Fruit fly (Drosophila melanogaster): ENCODE measurements around the gene nAChRalpha1.

The nAChRalpha1 gene

dm6 chr3R:24457057-24457456, at the start of gene nAChRalpha1:
Gene nAChRalpha1 (minus strand): TSS chr3R:24457157.
- TF ChIP-seq ey (GFP tag; optimal IDR thresholded peaks at IDR 0.05), result no peak
- no peak for TF ChIP-seq CG32264 (GFP tag; optimal IDR thresholded peaks at IDR 0.05)
- TF ChIP-seq Mio (GFP tag; optimal IDR thresholded peaks at IDR 0.05), result no peak
- no peak for TF ChIP-seq Hr83 (GFP tag; optimal IDR thresholded peaks at IDR 0.05; ENCODE audit: poor library complexity, severe bottlenecking)
- no peak for TF ChIP-seq h (GFP tag; optimal IDR thresholded peaks at IDR 0.05)
- TF ChIP-seq fru (GFP tag; optimal IDR thresholded peaks at IDR 0.05), result no peak
- no peak for TF ChIP-seq lola (GFP tag; optimal IDR thresholded peaks at IDR 0.05)
- TF ChIP-seq Abd-B (GFP tag; optimal IDR thresholded peaks at IDR 0.05), result no peak
- no peak for TF ChIP-seq Vsx2 (GFP tag; optimal IDR thresholded peaks at IDR 0.05; ENCODE audit: partially characterized antibody)

- no peak for TF ChIP-seq Myc (optimal IDR thresholded peaks at IDR 0.05)
- no peak for TF ChIP-seq Hr83 (GFP tag; optimal IDR thresholded peaks at IDR 0.05; ENCODE audit: poor library complexity, severe bottlenecking)
- no peak for TF ChIP-seq CrebA (GFP tag; optimal IDR thresholded peaks at IDR 0.05; ENCODE audit: borderline replicate concordance)
- TF ChIP-seq Hr78 (GFP tag; optimal IDR thresholded peaks at IDR 0.05), result no peak
- no peak for TF ChIP-seq dl (GFP tag; optimal IDR thresholded peaks at IDR 0.05; ENCODE audit: insufficient read depth in 1 of 2, partially characterized antibody in 2 of 2)
- TF ChIP-seq OdsH (GFP tag; optimal IDR thresholded peaks at IDR 0.05), result no peak
- TF ChIP-seq sage (GFP tag; optimal IDR thresholded peaks at IDR 0.05), result no peak
- no peak for TF ChIP-seq psq (GFP tag; optimal IDR thresholded peaks at IDR 0.05)
- no peak for TF ChIP-seq jim (GFP tag; optimal IDR thresholded peaks at IDR 0.05)
- TF ChIP-seq Dif (GFP tag; optimal IDR thresholded peaks at IDR 0.05; ENCODE audit: partially characterized antibody), result no peak
- TF ChIP-seq Hnf4 (GFP tag; optimal IDR thresholded peaks at IDR 0.05), result no peak
- no peak for TF ChIP-seq sv (GFP tag; optimal IDR thresholded peaks at IDR 0.05)
- TF ChIP-seq Abd-B (GFP tag; optimal IDR thresholded peaks at IDR 0.05), result no peak
These were observed 46.7 kb upstream of the nAChRalpha1 start for dm6 chr3R:24503627-24504026.

dm6 chr3R:24496084-24496483, 39.1 kb upstream of the nAChRalpha1 start:
- TF ChIP-seq br (GFP tag; optimal IDR thresholded peaks at IDR 0.05) (no peak), Hr78 (GFP tag; optimal IDR thresholded peaks at IDR 0.05) (no peak), CrebA (GFP tag; optimal IDR thresholded peaks at IDR 0.05; ENCODE audit: borderline replicate concordance) (no peak), CG9705 (GFP tag; optimal IDR thresholded peaks at IDR 0.05) (no peak), Dfd (GFP tag; optimal IDR thresholded peaks at IDR 0.05) (no peak), Rel (GFP tag; optimal IDR thresholded peaks at IDR 0.05) (no peak), Rel (tag; optimal IDR thresholded peaks at IDR 0.05) (no peak), fru (GFP tag; optimal IDR thresholded peaks at IDR 0.05) (peak; percentile 52), Dif (GFP tag; optimal IDR thresholded peaks at IDR 0.05; ENCODE audit: partially characterized antibody) (no peak), jim (GFP tag; optimal IDR thresholded peaks at IDR 0.05) (no peak), Mio (GFP tag; optimal IDR thresholded peaks at IDR 0.05) (no peak), Jra (GFP tag; optimal IDR thresholded peaks at IDR 0.05) (no peak), woc (GFP tag; optimal IDR thresholded peaks at IDR 0.05) (no peak), N (GFP tag; optimal IDR thresholded peaks at IDR 0.05) (no peak), usp (GFP tag; optimal IDR thresholded peaks at IDR 0.05) (no peak), Myc (optimal IDR thresholded peaks at IDR 0.05) (no peak), ey (GFP tag; optimal IDR thresholded peaks at IDR 0.05) (peak; percentile 41), Abd-B (GFP tag; optimal IDR thresholded peaks at IDR 0.05) (no peak), lola (GFP tag; optimal IDR thresholded peaks at IDR 0.05) (no peak), rgr (GFP tag; optimal IDR thresholded peaks at IDR 0.05) (peak; percentile 40), Vsx2 (GFP tag; optimal IDR thresholded peaks at IDR 0.05; ENCODE audit: partially characterized antibody) (no peak), Hnf4 (GFP tag; optimal IDR thresholded peaks at IDR 0.05) (no peak), GATAd (GFP tag; optimal IDR thresholded peaks at IDR 0.05) (no peak), h (GFP tag; optimal IDR thresholded peaks at IDR 0.05) (peak; percentile 52), dmrt93B (GFP tag; optimal IDR thresholded peaks at IDR 0.05) (no peak), tai (GFP tag; optimal IDR thresholded peaks at IDR 0.05) (no peak), Sp1 (GFP tag; optimal IDR thresholded peaks at IDR 0.05) (peak; percentile 26), sage (GFP tag; optimal IDR thresholded peaks at IDR 0.05) (no peak), foxo (GFP tag; optimal IDR thresholded peaks at IDR 0.05) (peak in 1 of 2 experiments; percentile 49), sv (GFP tag; optimal IDR thresholded peaks at IDR 0.05) (no peak), OdsH (GFP tag; optimal IDR thresholded peaks at IDR 0.05) (no peak), brk (GFP tag; optimal IDR thresholded peaks at IDR 0.05) (no peak), psq (GFP tag; optimal IDR thresholded peaks at IDR 0.05) (no peak), CG32264 (GFP tag; optimal IDR thresholded peaks at IDR 0.05) (no peak), dsf (GFP tag; optimal IDR thresholded peaks at IDR 0.05; ENCODE audit: borderline replicate concordance) (no peak), pan (optimal IDR thresholded peaks at IDR 0.05) (no peak), dl (GFP tag; optimal IDR thresholded peaks at IDR 0.05; ENCODE audit: insufficient read depth in 1 of 2, partially characterized antibody in 2 of 2) (no peak), Hr83 (GFP tag; optimal IDR thresholded peaks at IDR 0.05; ENCODE audit: poor library complexity, severe bottlenecking) (no peak), HLH106 (tag; optimal IDR thresholded peaks at IDR 0.05) (peak; percentile 47)
